Fruit fly (Drosophila melanogaster) whole organism, embryonic: ENCODE data around the gene qless.
A peak's percentile ranks its signal among the peaks of the same experiment; 100 is the strongest.

ENCODE experiments used
- Ada2b ChIP-seq: fragments of 200-800 bp; sonication (Bioruptor generic); IDR thresholded peaks from 2 replicates; pipeline ENCODE4 v1.3.6; 2022; ENCODE audit warnings: missing biosample characterization, missing genetic modification characterization
- B-H1 ChIP-seq: fragments of 200-800 bp; sonication (Bioruptor generic); IDR thresholded peaks from 3 replicates; pipeline ENCODE4 v1.3.6; 2022; ENCODE audit warnings: missing biosample characterization, missing genetic modification characterization
- Bgb ChIP-seq: fragments of 200-800 bp; sonication (Bioruptor generic); IDR thresholded peaks from 2 replicates; pipeline ENCODE4 v1.3.6; 2022; ENCODE audit warnings: missing biosample characterization, missing genetic modification characterization; ENCODE audit not compliant: partially characterized antibody
- CG10209 ChIP-seq: fragments of 200-800 bp; sonication (Bioruptor generic); optimal IDR thresholded peaks from 3 replicates; lab custom pipeline; 2017; ENCODE audit warnings: missing biosample characterization, mild to moderate bottlenecking, missing genetic modification characterization, missing genetic modification reagents
- CG10543 ChIP-seq: fragments of 200-800 bp; sonication (Bioruptor generic); optimal IDR thresholded peaks from 3 replicates; lab custom pipeline; 2017; ENCODE audit warnings: missing biosample characterization, mild to moderate bottlenecking, missing genetic modification characterization, moderate library complexity
- CG12155 ChIP-seq: fragments of 200-800 bp; sonication (Bioruptor generic); optimal IDR thresholded peaks from 3 replicates; lab custom pipeline; 2016; ENCODE audit warnings: missing biosample characterization, missing genetic modification characterization
- CG12391 ChIP-seq: fragments of 200-800 bp; sonication (Bioruptor generic); optimal IDR thresholded peaks from 3 replicates; lab custom pipeline; 2018; ENCODE audit warnings: missing biosample characterization, mild to moderate bottlenecking, missing genetic modification characterization, moderate library complexity
- CG12659 ChIP-seq: fragments of 200-800 bp; sonication (Bioruptor generic); optimal IDR thresholded peaks from 3 replicates; lab custom pipeline; 2017; ENCODE audit warnings: mild to moderate bottlenecking, missing biosample characterization, missing genetic modification reagents, missing genetic modification characterization
- CG18011 ChIP-seq: fragments of 200-800 bp; sonication (Bioruptor generic); optimal IDR thresholded peaks from 2 replicates; lab custom pipeline; 2017; ENCODE audit warnings: missing biosample characterization, missing genetic modification characterization, mild to moderate bottlenecking, moderate library complexity, missing genotype
- CG1832 ChIP-seq: fragments of 200-800 bp; sonication (Bioruptor generic); optimal IDR thresholded peaks from 2 replicates; lab custom pipeline; 2017; ENCODE audit warnings: missing biosample characterization, mild to moderate bottlenecking, missing genetic modification characterization, inconsistent platforms
- CG2129 ChIP-seq: fragments of 200-800 bp; sonication (Bioruptor generic); IDR thresholded peaks from 2 replicates; pipeline ENCODE4 v1.3.6; 2022; ENCODE audit warnings: missing biosample characterization, missing genetic modification characterization; ENCODE audit not compliant: partially characterized antibody
- CG30403 ChIP-seq: fragments of 200-800 bp; sonication (Bioruptor generic); optimal IDR thresholded peaks from 3 replicates; lab custom pipeline; 2016; ENCODE audit warnings: missing biosample characterization, missing genetic modification characterization
- CG33557 ChIP-seq: fragments of 200-800 bp; sonication (Bioruptor generic); optimal IDR thresholded peaks from 2 replicates; lab custom pipeline; 2019; ENCODE audit warnings: missing biosample characterization, mild to moderate bottlenecking, missing genetic modification characterization, moderate library complexity
- CG4328 ChIP-seq: fragments of 200-800 bp; sonication (Bioruptor generic); optimal IDR thresholded peaks from 3 replicates; lab custom pipeline; 2017; ENCODE audit warnings: missing biosample characterization, missing genetic modification reagents, missing genetic modification characterization
- CG6854 ChIP-seq: fragments of 200-800 bp; sonication (Bioruptor generic); optimal IDR thresholded peaks from 3 replicates; lab custom pipeline; 2017; ENCODE audit warnings: missing biosample characterization, mild to moderate bottlenecking, missing genetic modification characterization
- CG7372 ChIP-seq: fragments of 200-800 bp; sonication (Bioruptor generic); IDR thresholded peaks from 2 replicates; pipeline ENCODE4 v1.3.6; 2022; ENCODE audit warnings: missing biosample characterization, missing genetic modification characterization
- CG8478 ChIP-seq: fragments of >200 bp; optimal IDR thresholded peaks from 2 replicates; lab custom pipeline; 2018
- CG8924 ChIP-seq: fragments of 200-800 bp; optimal IDR thresholded peaks from 3 replicates; lab custom pipeline; 2019; ENCODE audit warnings: missing biosample characterization, mild to moderate bottlenecking, missing genetic modification characterization, moderate library complexity
- Dll ChIP-seq: fragments of 200-800 bp; sonication (Bioruptor generic); IDR thresholded peaks from 4 replicates; pipeline ENCODE4 v1.3.6; 2022; ENCODE audit warnings: missing biosample characterization, missing genetic modification characterization; ENCODE audit not compliant: partially characterized antibody
- ERR ChIP-seq: fragments of 200-800 bp; sonication (Bioruptor generic); optimal IDR thresholded peaks from 2 replicates; lab custom pipeline; 2016; ENCODE audit warnings: missing biosample characterization, missing genetic modification characterization
- Hr51 ChIP-seq, 2 experiments: fragments of 200-800 bp; sonication (Bioruptor generic); optimal IDR thresholded peaks; 2 replicates in 1 of 2; 3 replicates in 1 of 2; lab custom pipeline; 2016 to 2018; ENCODE audit warnings: missing biosample characterization in 2 of 2, missing genetic modification characterization in 2 of 2, mild to moderate bottlenecking in 1 of 2, moderate library complexity in 1 of 2
- MESR4 ChIP-seq: fragments of 200-800 bp; sonication (Bioruptor generic); optimal IDR thresholded peaks from 2 replicates; lab custom pipeline; 2018; ENCODE audit warnings: missing biosample characterization, mild to moderate bottlenecking, missing genetic modification characterization, moderate library complexity
- Mrtf ChIP-seq: fragments of 200-800 bp; sonication (Bioruptor generic); IDR thresholded peaks from 3 replicates; pipeline ENCODE4 v1.3.6; 2022; ENCODE audit warnings: missing biosample characterization, missing genetic modification characterization
- NfI ChIP-seq: fragments of 200-800 bp; sonication (Bioruptor generic); optimal IDR thresholded peaks from 3 replicates; lab custom pipeline; 2018; ENCODE audit warnings: missing biosample characterization, mild to moderate bottlenecking, missing genetic modification characterization, moderate library complexity
- Pdp1 ChIP-seq, 2 experiments: fragments of 200-800 bp; sonication (Bioruptor generic); optimal IDR thresholded peaks; 3 replicates each; lab custom pipeline; 2016; ENCODE audit warnings: missing biosample characterization in 2 of 2, missing genetic modification characterization in 2 of 2, mild to moderate bottlenecking in 1 of 2, moderate library complexity in 1 of 2
- Vsx1 ChIP-seq: fragments of 200-800 bp; sonication (Bioruptor generic); optimal IDR thresholded peaks from 2 replicates; lab custom pipeline; 2017; ENCODE audit warnings: missing biosample characterization, mild to moderate bottlenecking, missing genetic modification characterization, missing genetic modification reagents
- bigmax ChIP-seq: fragments of 200-800 bp; sonication (Bioruptor generic); optimal IDR thresholded peaks from 2 replicates; lab custom pipeline; 2018; ENCODE audit warnings: missing biosample characterization, mild to moderate bottlenecking, missing genetic modification characterization
- bsh ChIP-seq, 2 experiments: fragments of 200-800 bp; sonication (Bioruptor generic); optimal IDR thresholded peaks; 2 replicates each; lab custom pipeline; 2017 to 2018; ENCODE audit warnings: mild to moderate bottlenecking in 2 of 2, missing biosample characterization in 2 of 2, missing genetic modification characterization in 2 of 2, moderate library complexity in 1 of 2
- corto ChIP-seq: fragments of 200-800 bp; sonication (Bioruptor generic); optimal IDR thresholded peaks from 2 replicates; lab custom pipeline; 2016; ENCODE audit warnings: missing biosample characterization, mild to moderate bottlenecking, missing genetic modification characterization, moderate library complexity
- fd64A ChIP-seq: fragments of 200-800 bp; sonication (Bioruptor generic); optimal IDR thresholded peaks from 3 replicates; lab custom pipeline; 2018; ENCODE audit warnings: missing biosample characterization, mild to moderate bottlenecking, missing genetic modification characterization
- ftz-f1 ChIP-seq: fragments of 200-800 bp; sonication (Bioruptor generic); optimal IDR thresholded peaks from 2 replicates; lab custom pipeline; 2016; ENCODE audit warnings: missing biosample characterization, missing genetic modification characterization
- gem ChIP-seq: fragments of 200-800 bp; sonication (Bioruptor generic); optimal IDR thresholded peaks from 2 replicates; lab custom pipeline; 2019; ENCODE audit warnings: missing biosample characterization, mild to moderate bottlenecking, missing genetic modification characterization, moderate library complexity
- hb ChIP-seq: fragments of 200-800 bp; sonication (Bioruptor generic); IDR thresholded peaks from 3 replicates; pipeline ENCODE4 v1.3.6; 2022; ENCODE audit warnings: missing biosample characterization, missing genetic modification characterization; ENCODE audit not compliant: partially characterized antibody
- hkb ChIP-seq, 2 experiments: fragments of 200-800 bp in 1 of 2; fragments of >200 bp in 1 of 2; sonication (Bioruptor generic) in 1 of 2; IDR thresholded peaks in 1 of 2; optimal IDR thresholded peaks in 1 of 2; 2 replicates each; pipeline versions ENCODE4 v1.3.6 to Lab custom; 2017 to 2022; ENCODE audit warnings: missing biosample characterization in 1 of 2, missing genetic modification characterization in 1 of 2
- kni ChIP-seq: fragments of 200-800 bp; sonication (Bioruptor generic); optimal IDR thresholded peaks from 3 replicates; lab custom pipeline; 2017; ENCODE audit warnings: mild to moderate bottlenecking, missing biosample characterization, missing genetic modification reagents, missing genetic modification characterization
- lbe ChIP-seq: fragments of 200-800 bp; sonication (Bioruptor generic); optimal IDR thresholded peaks from 2 replicates; lab custom pipeline; 2016; ENCODE audit warnings: missing biosample characterization, mild to moderate bottlenecking, missing genetic modification characterization
- lmd ChIP-seq: fragments of 200-800 bp; sonication (Bioruptor generic); IDR thresholded peaks from 2 replicates; pipeline ENCODE4 v1.3.6; 2022; ENCODE audit warnings: missing biosample characterization, missing genetic modification characterization
- lov ChIP-seq, 2 experiments: fragments of 200-800 bp in 1 of 2; fragments of >200 bp in 1 of 2; sonication (Bioruptor generic) in 1 of 2; IDR thresholded peaks in 1 of 2; optimal IDR thresholded peaks in 1 of 2; 2 replicates in 1 of 2; 3 replicates in 1 of 2; pipeline versions ENCODE4 v1.3.6 to Lab custom; 2017 to 2022; ENCODE audit warnings: missing biosample characterization in 1 of 2, missing genetic modification characterization in 1 of 2
- tgo ChIP-seq: fragments of 200-800 bp; sonication (Bioruptor generic); IDR thresholded peaks from 3 replicates; pipeline ENCODE4 v1.3.6; 2022; ENCODE audit warnings: missing biosample characterization, missing genetic modification characterization
- twi ChIP-seq: fragments of 200-800 bp; optimal IDR thresholded peaks from 2 replicates; lab custom pipeline; 2019; ENCODE audit warnings: missing biosample characterization, mild to moderate bottlenecking, missing genetic modification characterization, moderate library complexity
- tx ChIP-seq: fragments of 200-800 bp; sonication (Bioruptor generic); optimal IDR thresholded peaks from 2 replicates; lab custom pipeline; 2016; ENCODE audit warnings: missing biosample characterization, missing genetic modification characterization
- unpg ChIP-seq: fragments of 200-800 bp; sonication (Bioruptor generic); optimal IDR thresholded peaks from 3 replicates; lab custom pipeline; 2018; ENCODE audit warnings: missing biosample characterization, mild to moderate bottlenecking, missing genetic modification characterization, moderate library complexity
- zen ChIP-seq: fragments of 200-800 bp; sonication (Bioruptor generic); optimal IDR thresholded peaks from 3 replicates; lab custom pipeline; 2018; ENCODE audit warnings: missing biosample characterization, mild to moderate bottlenecking, missing genetic modification characterization, moderate library complexity
- zen2 ChIP-seq: fragments of 200-800 bp; sonication (Bioruptor generic); IDR thresholded peaks from 3 replicates; pipeline ENCODE4 v1.3.6; 2022; ENCODE audit warnings: missing biosample characterization, missing genetic modification characterization; ENCODE audit not compliant: partially characterized antibody
- zf30C ChIP-seq: fragments of 200-800 bp; sonication (Bioruptor generic); optimal IDR thresholded peaks from 3 replicates; lab custom pipeline; 2018; ENCODE audit warnings: missing biosample characterization, mild to moderate bottlenecking, missing genetic modification characterization

qless gene

dm6 chr3R:31222125-31222889 is 30.1 kb downstream of the qless start (continued):
- TF ChIP-seq Pdp1 (GFP tag; optimal IDR thresholded peaks at IDR 0.05; lab: Kevin White, UChicago) (peak; percentile 76 to 86), bigmax (no peak), NfI (GFP tag; lab: Kevin White, UChicago) (peak; percentile 83), tgo (GFP tag; lab: Robert Waterston, UW) (no peak), CG33557 (GFP tag; lab: Kevin White, UChicago) (peak; percentile 76), CG30403 (GFP tag; lab: Kevin White, UChicago) (peak; percentile 91), MESR4 (GFP tag; lab: Kevin White, UChicago) (no peak), twi (tag; lab: Kevin White, UChicago) (peak; percentile 72), CG2129 (GFP tag; lab: Robert Waterston, UW) (no peak), hkb (optimal IDR thresholded peaks at IDR 0.05; lab: Kevin White, UChicago) (peak; percentile 2), hkb (GFP tag; IDR thresholded peaks at IDR 0.05; lab: Robert Waterston, UW) (no peak), CG10209 (GFP tag; lab: Kevin White, UChicago) (peak; percentile 89), gem (peak; percentile 93), hb (GFP tag; lab: Robert Waterston, UW) (no peak), unpg (GFP tag; lab: Kevin White, UChicago) (peak; percentile 85), Hr51 (GFP tag; optimal IDR thresholded peaks at IDR 0.05; lab: Kevin White, UChicago) (peak; percentile 80 to 85), Bgb (GFP tag; lab: Robert Waterston, UW) (no peak), lbe (GFP tag; lab: Kevin White, UChicago) (no peak), CG18011 (GFP tag; lab: Kevin White, UChicago) (peak; percentile 63), Mrtf (GFP tag; lab: Robert Waterston, UW) (no peak), Ada2b (no peak)

- TF ChIP-seq lov (optimal IDR thresholded peaks at IDR 0.05; lab: Kevin White, UChicago) (no peak), lov (GFP tag; IDR thresholded peaks at IDR 0.05; lab: Robert Waterston, UW) (no peak), B-H1 (GFP tag; lab: Robert Waterston, UW) (no peak), CG1832 (peak; percentile 85), corto (GFP tag; lab: Kevin White, UChicago) (peak; percentile 38), Dll (GFP tag; lab: Robert Waterston, UW) (no peak), CG12659 (peak; percentile 20), kni (GFP tag; lab: Kevin White, UChicago) (peak; percentile 48), CG8478 (lab: Kevin White, UChicago) (peak; percentile 56), zen (tag; lab: Kevin White, UChicago) (peak; percentile 3), CG12155 (peak; percentile 88), tx (no peak), bsh (GFP tag; optimal IDR thresholded peaks at IDR 0.05; lab: Kevin White, UChicago) (peak in 1 of 2 experiments; percentile 82), fd64A (GFP tag; lab: Kevin White, UChicago) (peak; percentile 41), Vsx1 (GFP tag; lab: Kevin White, UChicago) (peak; percentile 14), CG4328 (peak; percentile 39), zf30C (GFP tag; lab: Kevin White, UChicago) (peak; percentile 83), CG10543 (peak; percentile 63), ERR (no peak), CG6854 (peak; percentile 7), zen2 (GFP tag; lab: Robert Waterston, UW) (no peak), CG8924 (tag; lab: Kevin White, UChicago) (peak; percentile 43), ftz-f1 (GFP tag; lab: Kevin White, UChicago) (peak; percentile 38), CG12391 (no peak), lmd (GFP tag; lab: Robert Waterston, UW) (no peak), CG7372 (GFP tag; lab: Robert Waterston, UW) (no peak)
Measured at dm6 chr3R:31221337-31222047, 30.9 kb downstream of the qless start.
